Fruit fly (Drosophila melanogaster): Measurements from ENCODE around the gene Pi4KIIIalpha.

Gene Pi4KIIIalpha

dm6 chrX:2651128-2651527 is 26.5 kb downstream of the Pi4KIIIalpha start:
- TF ChIP-seq crol (GFP tag; IDR thresholded peaks at IDR 0.05) (peak; percentile 60), H2.0 (GFP tag; IDR thresholded peaks at IDR 0.05) (no peak), pfk (GFP tag; optimal IDR thresholded peaks at IDR 0.05) (peak; percentile 83), Med (GFP tag) (peak; percentile 69), jumu (GFP tag; optimal IDR thresholded peaks at IDR 0.05) (no peak), CG18764 (GFP tag; optimal IDR thresholded peaks at IDR 0.05) (no peak)

dm6 chrX:2652124-2652923 is 27.7 kb downstream of the Pi4KIIIalpha start:
- TF ChIP-seq nau (GFP tag; optimal IDR thresholded peaks at IDR 0.05) (peak; percentile 19), CG1832 (GFP tag; optimal IDR thresholded peaks at IDR 0.05) (peak; percentile 85), CG8290 (GFP tag; optimal IDR thresholded peaks at IDR 0.05) (no peak), CG8290 (tag; optimal IDR thresholded peaks at IDR 0.05) (peak in 1 of 2 experiments; percentile 18), crol (GFP tag; IDR thresholded peaks at IDR 0.05) (peak; percentile 73; the same call in 1 of the 2 replicates), CG10321 (GFP tag; IDR thresholded peaks at IDR 0.05) (0 out of 2 replicates have a peak, but pooled peaks have one; percentile 56), CG34422 (GFP tag; IDR thresholded peaks at IDR 0.05) (no peak; the same call in 2 of the 3 replicates), CG3838 (GFP tag; optimal IDR thresholded peaks at IDR 0.05) (peak; percentile 74), gro (GFP tag; optimal IDR thresholded peaks at IDR 0.05) (peak; percentile 36), CG7839 (tag; optimal IDR thresholded peaks at IDR 0.05) (peak; percentile 4), Deaf1 (tag; optimal IDR thresholded peaks at IDR 0.05) (peak; percentile 22), slbo (GFP tag; IDR thresholded peaks at IDR 0.05) (peak; percentile 44; the same call in 1 of the 2 replicates), gce (GFP tag; IDR thresholded peaks at IDR 0.05) (0 out of 3 replicates have a peak, but pooled peaks have one; percentile 11), CG32532 (GFP tag; IDR thresholded peaks at IDR 0.05) (peak; percentile 34; the same call in 1 of the 2 replicates), Blimp-1 (GFP tag; optimal IDR thresholded peaks at IDR 0.05) (peak; percentile 62), CG12769 (tag; optimal IDR thresholded peaks at IDR 0.05) (peak; percentile 55), z (GFP tag; IDR thresholded peaks at IDR 0.05) (peak; percentile 51; the same call in 1 of the 3 replicates), pros (GFP tag; optimal IDR thresholded peaks at IDR 0.05) (peak; percentile 11), CG13287 (GFP tag; IDR thresholded peaks at IDR 0.05; ENCODE audit: partially characterized antibody) (peak; percentile 41; the same call in 1 of the 2 replicates), sr (GFP tag; IDR thresholded peaks at IDR 0.05) (peak; percentile 65; the same call in 1 of the 3 replicates), CG34224 (GFP tag; IDR thresholded peaks at IDR 0.05; ENCODE audit: partially characterized antibody) (peak; percentile 41; the same call in 1 of the 3 replicates), abd-A (tag; optimal IDR thresholded peaks at IDR 0.05) (peak; percentile 49), CG7786 (GFP tag; optimal IDR thresholded peaks at IDR 0.05) (no peak), CG17385 (GFP tag; optimal IDR thresholded peaks at IDR 0.05) (peak; percentile 85), CG4820 (GFP tag; optimal IDR thresholded peaks at IDR 0.05) (peak; percentile 80), CG30020 (tag; optimal IDR thresholded peaks at IDR 0.05) (no peak), ind (GFP tag; optimal IDR thresholded peaks at IDR 0.05) (no peak), chinmo (GFP tag; IDR thresholded peaks at IDR 0.05; ENCODE audit: partially characterized antibody) (peak; percentile 93; the same call in 3 of the 4 replicates), sna (GFP tag; IDR thresholded peaks at IDR 0.05; ENCODE audit: partially characterized antibody) (no peak; the same call in 1 of the 2 replicates), CG11398 (GFP tag; optimal IDR thresholded peaks at IDR 0.05) (no peak), cg (GFP tag; optimal IDR thresholded peaks at IDR 0.05) (peak; percentile 46), CG33557 (GFP tag; optimal IDR thresholded peaks at IDR 0.05) (no peak), eve (GFP tag; optimal IDR thresholded peaks at IDR 0.05) (peak in 1 of 2 experiments; percentile 52), CG6175 (GFP tag; IDR thresholded peaks at IDR 0.05) (peak; percentile 84; the same call in 2 of the 3 replicates), CG2199 (GFP tag; IDR thresholded peaks at IDR 0.05) (peak; percentile 57; the same call in 1 of the 3 replicates), run (tag; optimal IDR thresholded peaks at IDR 0.05) (peak; percentile 49), CG8478 (optimal IDR thresholded peaks at IDR 0.05) (peak; percentile 54), CG3163 (GFP tag; optimal IDR thresholded peaks at IDR 0.05) (peak; percentile 32), CG4404 (GFP tag; IDR thresholded peaks at IDR 0.05) (no peak), Jarid2 (GFP tag; optimal IDR thresholded peaks at IDR 0.05) (no peak), CG12071 (GFP tag; optimal IDR thresholded peaks at IDR 0.05) (no peak), insv (GFP tag; optimal IDR thresholded peaks at IDR 0.05) (no peak)
